Worm (Caenorhabditis elegans) whole organism, young adult: ENCODE data around the gene egl-9.

ENCODE experiments used
- Y56A3A.18 ChIP-seq: fragments of 200-800 bp; sonication (Bioruptor generic); IDR thresholded peaks from 2 replicates; pipeline ENCODE4 v1.3.6; 2022; ENCODE audit warnings: missing genetic modification reagents, missing genetic modification characterization, missing compliant biosample characterization
- attf-6 ChIP-seq: fragments of 200-800 bp; sonication (Bioruptor generic); IDR thresholded peaks from 2 replicates; pipeline ENCODE4 v1.3.6; 2022; ENCODE audit warnings: missing genetic modification reagents, missing genetic modification characterization, missing compliant biosample characterization
- unc-130 ChIP-seq: sonication (generic microtip); optimal IDR thresholded peaks from 2 replicates; lab custom pipeline; 2016; ENCODE audit warnings: missing genetic modification reagents, missing genetic modification characterization, missing compliant biosample characterization
- ztf-25 ChIP-seq: fragments of 200-800 bp; sonication (Bioruptor generic); IDR thresholded peaks from 2 replicates; pipeline ENCODE4 v1.3.6; 2022; ENCODE audit warnings: missing genetic modification reagents, missing genetic modification characterization, missing compliant biosample characterization

DNA sequence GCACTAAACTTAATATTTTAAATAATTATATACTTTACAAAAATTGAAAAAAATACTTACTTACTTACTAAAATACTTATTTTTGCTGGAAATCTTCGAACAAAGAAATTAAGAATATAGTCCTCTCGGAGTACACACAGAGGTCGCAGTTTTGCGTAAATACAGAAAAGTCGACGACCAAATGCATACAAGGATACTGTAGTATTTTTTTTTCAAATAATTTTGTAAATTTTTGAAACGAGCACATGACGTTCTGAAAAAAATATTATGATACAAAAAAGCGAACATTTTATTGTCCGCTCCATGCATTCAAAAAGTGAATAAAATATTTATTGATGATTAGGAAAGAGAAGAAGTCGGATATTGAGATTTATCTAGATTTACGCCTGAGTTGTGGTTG is 42.1 kb upstream of the egl-9 start, which contains the start of gene apc-10:
- TF ChIP-seq attf-6 (GFP tag; lab: Robert Waterston, UW) (no peak), Y56A3A.18 (GFP tag; lab: Robert Waterston, UW) (no peak), unc-130 (GFP tag; lab: Kevin White, UChicago) (no peak), ztf-25 (GFP tag; lab: Robert Waterston, UW) (no peak)
